Worm (Caenorhabditis elegans): ENCODE data around the gene K06H6.5.

DNA sequence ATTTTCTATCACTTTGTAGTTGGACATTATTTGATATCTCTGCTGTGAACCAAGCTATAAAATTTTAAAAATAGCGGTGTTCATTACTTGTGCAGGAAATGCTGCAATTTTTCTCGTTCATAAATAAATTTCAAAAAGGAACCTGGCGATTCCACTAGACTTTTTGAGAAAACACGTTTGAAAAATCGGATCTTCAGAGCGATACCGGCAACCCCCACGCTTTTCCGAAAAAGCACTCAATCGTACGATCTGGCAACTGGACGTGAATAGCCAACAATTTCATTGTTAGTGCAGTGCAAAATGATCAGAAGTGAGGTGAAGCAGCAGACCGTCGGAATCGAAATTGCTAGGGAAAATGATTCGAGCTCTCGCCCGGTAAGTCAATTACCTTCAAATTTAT is 5.4 kb downstream of the K06H6.5 start, which contains the start of gene nstp-7:
- TF ChIP-seq pha-4 (tag; optimal IDR thresholded peaks at IDR 0.05) (no peak), nhr-77 (tag; optimal IDR thresholded peaks at IDR 0.05) (no peak), ztf-4 (tag; optimal IDR thresholded peaks at IDR 0.05) (no peak), nhr-76 (tag; optimal IDR thresholded peaks at IDR 0.05) (no peak), ceh-82 (tag; optimal IDR thresholded peaks at IDR 0.05) (no peak), pqm-1 (tag; optimal IDR thresholded peaks at IDR 0.05) (no peak), lin-39 (tag; optimal IDR thresholded peaks at IDR 0.05) (no peak), elt-2 (tag; optimal IDR thresholded peaks at IDR 0.05) (no peak), elt-3 (tag; optimal IDR thresholded peaks at IDR 0.05) (no peak), nhr-11 (tag; optimal IDR thresholded peaks at IDR 0.05) (no peak), unc-62 (GFP tag; optimal IDR thresholded peaks at IDR 0.05) (no peak)

Measured in whole organism, L3 larva.